Fruit fly (Drosophila melanogaster): Measurements from ENCODE around the gene CHKov2.

Gene CHKov2

DNA sequence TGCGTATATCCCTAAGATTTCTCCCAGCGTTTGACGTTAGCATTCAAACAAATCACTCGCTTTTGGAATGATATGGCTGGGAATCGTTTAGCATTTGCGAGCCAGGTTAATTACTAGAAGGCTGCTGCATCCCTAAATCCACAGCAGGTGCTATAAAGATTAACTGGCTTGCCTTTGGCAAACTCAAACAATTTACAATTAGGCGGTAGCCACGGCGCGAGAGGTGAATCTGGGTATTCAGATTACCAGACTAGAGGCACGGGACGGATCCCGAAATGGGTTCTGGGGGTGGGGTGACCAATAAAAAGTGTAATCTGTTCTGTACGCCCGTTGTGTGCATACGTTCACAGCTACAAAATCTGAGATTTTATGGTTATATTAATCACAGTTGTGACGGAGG is 49.8 kb downstream of the CHKov2 start, which contains the start of gene CG11892:
CG11892 (plus strand) TSS at position 384 of the 400 bp plus-strand sequence.
- TF ChIP-seq shn (GFP tag; optimal IDR thresholded peaks at IDR 0.05) (no peak), CG7987 (GFP tag; optimal IDR thresholded peaks at IDR 0.05) (peak; percentile 80), CG6854 (GFP tag; optimal IDR thresholded peaks at IDR 0.05) (peak; percentile 40), schlank (tag; optimal IDR thresholded peaks at IDR 0.05) (peak; percentile 79), CG3281 (GFP tag; optimal IDR thresholded peaks at IDR 0.05) (peak; percentile 66), aop (GFP tag; IDR thresholded peaks at IDR 0.05) (no peak), CG2120 (GFP tag; optimal IDR thresholded peaks at IDR 0.05) (peak; percentile 44), bowl (GFP tag; IDR thresholded peaks at IDR 0.05) (no peak), CG18599 (GFP tag; optimal IDR thresholded peaks at IDR 0.05) (peak; percentile 75), CG13296 (GFP tag; optimal IDR thresholded peaks at IDR 0.05) (peak; percentile 76), sisA (GFP tag; IDR thresholded peaks at IDR 0.05) (no peak), CG12659 (GFP tag; optimal IDR thresholded peaks at IDR 0.05) (peak; percentile 46), seq (GFP tag; IDR thresholded peaks at IDR 0.05) (no peak), CG11093 (GFP tag; IDR thresholded peaks at IDR 0.05) (no peak), CG14667 (GFP tag; IDR thresholded peaks at IDR 0.05) (no peak), CG11723 (GFP tag; optimal IDR thresholded peaks at IDR 0.05) (peak; percentile 11), CG12299 (tag; optimal IDR thresholded peaks at IDR 0.05) (peak; percentile 18), unpg (GFP tag; optimal IDR thresholded peaks at IDR 0.05) (peak; percentile 51), CG16779 (GFP tag; IDR thresholded peaks at IDR 0.05) (no peak), CG11695 (GFP tag; IDR thresholded peaks at IDR 0.05) (0 out of 3 replicates have a peak, but pooled peaks have one; percentile 20), pb (GFP tag; optimal IDR thresholded peaks at IDR 0.05) (no peak), sqz (GFP tag; optimal IDR thresholded peaks at IDR 0.05) (no peak), otp (GFP tag; IDR thresholded peaks at IDR 0.05) (peak; percentile 45; the same call in 1 of the 3 replicates), bcd (GFP tag; optimal IDR thresholded peaks at IDR 0.05) (peak; percentile 20), HmgD (GFP tag; optimal IDR thresholded peaks at IDR 0.05) (no peak), org-1 (GFP tag; optimal IDR thresholded peaks at IDR 0.05) (peak; percentile 21), caup (GFP tag; optimal IDR thresholded peaks at IDR 0.05; ENCODE audit: severe bottlenecking) (peak; percentile 58), fd3F (GFP tag; optimal IDR thresholded peaks at IDR 0.05) (peak; percentile 28), CG18619 (GFP tag; optimal IDR thresholded peaks at IDR 0.05) (peak; percentile 46), CG7786 (GFP tag; optimal IDR thresholded peaks at IDR 0.05) (no peak), PHDP (tag; optimal IDR thresholded peaks at IDR 0.05) (peak; percentile 58), CG2678 (tag; optimal IDR thresholded peaks at IDR 0.05) (peak; percentile 65), D19A (tag; optimal IDR thresholded peaks at IDR 0.05) (no peak), CG4707 (GFP tag; optimal IDR thresholded peaks at IDR 0.05) (peak; percentile 39), CrebB (tag; optimal IDR thresholded peaks at IDR 0.05) (peak; percentile 66), lmd (GFP tag; IDR thresholded peaks at IDR 0.05) (no peak), Nf-YC (tag; optimal IDR thresholded peaks at IDR 0.05) (no peak), CG12104 (GFP tag; optimal IDR thresholded peaks at IDR 0.05) (peak; percentile 38), CG34376 (GFP tag; optimal IDR thresholded peaks at IDR 0.05) (peak; percentile 17), CG12769 (tag; optimal IDR thresholded peaks at IDR 0.05) (peak; percentile 87), HmgZ (tag; optimal IDR thresholded peaks at IDR 0.05) (peak; percentile 32), ash1 (GFP tag; optimal IDR thresholded peaks at IDR 0.05) (peak; percentile 45), hkb (optimal IDR thresholded peaks at IDR 0.05) (no peak), hkb (GFP tag; IDR thresholded peaks at IDR 0.05) (peak; percentile 27; the same call in 1 of the 2 replicates), CG2712 (tag; optimal IDR thresholded peaks at IDR 0.05) (no peak), Meics (GFP tag; optimal IDR thresholded peaks at IDR 0.05) (peak; percentile 55), CG14014 (GFP tag; IDR thresholded peaks at IDR 0.05) (peak; percentile 27; the same call in 1 of the 2 replicates), CG9817 (tag; optimal IDR thresholded peaks at IDR 0.05) (peak; percentile 52), BtbVII (GFP tag; optimal IDR thresholded peaks at IDR 0.05) (peak; percentile 52), Hey (tag; optimal IDR thresholded peaks at IDR 0.05) (peak; percentile 53), CG10147 (GFP tag; optimal IDR thresholded peaks at IDR 0.05) (peak; percentile 27)

Data from whole organism, embryonic.